Fruit fly (Drosophila melanogaster) whole organism, embryonic: ENCODE data around the gene CG5346.

Experiments used
- Adf1 ChIP-seq: fragments of 200-800 bp; sonication (Bioruptor generic); IDR thresholded peaks from 2 replicates; pipeline ENCODE4 v1.3.6; 2022; ENCODE audit warnings: missing biosample characterization, missing genetic modification characterization
- Asciz ChIP-seq: fragments of 200-800 bp; sonication (Bioruptor generic); optimal IDR thresholded peaks from 2 replicates; lab custom pipeline; 2017; ENCODE audit warnings: missing biosample characterization, mild to moderate bottlenecking, missing genetic modification characterization, missing genetic modification reagents
- Awh ChIP-seq: fragments of 200-800 bp; sonication (Bioruptor generic); IDR thresholded peaks from 2 replicates; pipeline ENCODE4, ENCODE4 v1.3.6; 2022; ENCODE audit warnings: missing biosample characterization, missing genetic modification characterization
- CG10462 ChIP-seq: fragments of 200-800 bp; sonication (Bioruptor generic); optimal IDR thresholded peaks from 2 replicates; lab custom pipeline; 2016; ENCODE audit warnings: missing biosample characterization, missing genetic modification characterization
- CG11456 ChIP-seq: fragments of 200-800 bp; sonication (Bioruptor generic); IDR thresholded peaks from 3 replicates; pipeline ENCODE4 v1.3.6; 2022; ENCODE audit warnings: missing biosample characterization, missing genetic modification characterization
- CG17328 ChIP-seq: fragments of 200-800 bp; sonication (Bioruptor generic); IDR thresholded peaks from 2 replicates; pipeline ENCODE4 v1.3.6; 2022; ENCODE audit warnings: missing biosample characterization, missing genetic modification characterization
- CG17612 ChIP-seq: fragments of 200-800 bp; sonication (Bioruptor generic); IDR thresholded peaks from 2 replicates; pipeline ENCODE4 v1.3.6; 2022; ENCODE audit warnings: missing biosample characterization, missing genetic modification characterization
- CG18619 ChIP-seq: fragments of 200-800 bp; sonication (Bioruptor generic); optimal IDR thresholded peaks from 3 replicates; lab custom pipeline; 2017; ENCODE audit warnings: missing biosample characterization, mild to moderate bottlenecking, missing genetic modification characterization
- CG2889 ChIP-seq: fragments of 200-800 bp; sonication (Bioruptor generic); IDR thresholded peaks from 3 replicates; pipeline ENCODE4 v1.3.6; 2022; ENCODE audit warnings: missing biosample characterization, missing genetic modification characterization
- CG31224 ChIP-seq: fragments of 200-800 bp; sonication (Bioruptor generic); IDR thresholded peaks from 2 replicates; pipeline ENCODE4 v1.3.6; 2022; ENCODE audit warnings: missing biosample characterization, missing genetic modification characterization
- CG31365 ChIP-seq: fragments of 200-800 bp; sonication (Bioruptor generic); optimal IDR thresholded peaks from 2 replicates; lab custom pipeline; 2018; ENCODE audit warnings: missing biosample characterization, mild to moderate bottlenecking, missing genetic modification characterization
- CG32772 ChIP-seq: fragments of 200-800 bp; sonication (Bioruptor generic); IDR thresholded peaks from 2 replicates; pipeline ENCODE4 v1.3.6; 2022; ENCODE audit warnings: missing biosample characterization, missing genetic modification characterization
- CG34224 ChIP-seq: fragments of 200-800 bp; sonication (Bioruptor generic); IDR thresholded peaks from 3 replicates; pipeline ENCODE4 v1.3.6; 2022; ENCODE audit warnings: missing biosample characterization, missing genetic modification characterization; ENCODE audit not compliant: partially characterized antibody
- CG7987 ChIP-seq: fragments of 200-800 bp; sonication (Bioruptor generic); optimal IDR thresholded peaks from 2 replicates; lab custom pipeline; 2018; ENCODE audit warnings: missing biosample characterization, mild to moderate bottlenecking, missing genetic modification characterization, moderate library complexity
- CG8281 ChIP-seq: fragments of 200-800 bp; sonication (Bioruptor generic); optimal IDR thresholded peaks from 2 replicates; lab custom pipeline; 2018; ENCODE audit warnings: missing biosample characterization, mild to moderate bottlenecking, missing genetic modification characterization, moderate library complexity
- CG9609 ChIP-seq: fragments of 200-800 bp; sonication (Bioruptor generic); optimal IDR thresholded peaks from 3 replicates; lab custom pipeline; 2016; ENCODE audit warnings: missing biosample characterization, missing genetic modification characterization
- D ChIP-seq, 2 experiments: fragments of 200-800 bp in 1 of 2; fragments of >200 bp in 1 of 2; sonication (Bioruptor generic) in 1 of 2; optimal IDR thresholded peaks; 2 replicates in 1 of 2; 3 replicates in 1 of 2; lab custom pipeline; 2017; ENCODE audit warnings: mild to moderate bottlenecking in 1 of 2, missing biosample characterization in 1 of 2, missing genetic modification characterization in 1 of 2, missing genetic modification reagents in 1 of 2
- D19B ChIP-seq: fragments of 200-800 bp; sonication (Bioruptor generic); optimal IDR thresholded peaks from 2 replicates; lab custom pipeline; 2017; ENCODE audit warnings: missing biosample characterization, mild to moderate bottlenecking, missing genetic modification characterization
- Deaf1 ChIP-seq: fragments of 200-800 bp; optimal IDR thresholded peaks from 3 replicates; lab custom pipeline; 2019; ENCODE audit warnings: missing biosample characterization, mild to moderate bottlenecking, missing genetic modification characterization, moderate library complexity
- Doc3 ChIP-seq: fragments of 200-800 bp; sonication (Bioruptor generic); IDR thresholded peaks from 3 replicates; pipeline ENCODE4 v1.3.6; 2022; ENCODE audit warnings: missing biosample characterization, missing genetic modification characterization; ENCODE audit not compliant: partially characterized antibody
- Fer1 ChIP-seq: fragments of 200-800 bp; sonication (Bioruptor generic); optimal IDR thresholded peaks from 2 replicates; lab custom pipeline; 2017; ENCODE audit warnings: missing biosample characterization, mild to moderate bottlenecking, missing genetic modification characterization
- Gug ChIP-seq: fragments of 200-800 bp; sonication (Bioruptor generic); IDR thresholded peaks from 4 replicates; pipeline ENCODE4 v1.3.6; 2022; ENCODE audit warnings: missing biosample characterization, missing genetic modification characterization
- Hr78 ChIP-seq, 2 experiments: fragments of 200-800 bp in 1 of 2; fragments of >200 bp in 1 of 2; sonication (Bioruptor generic) in 1 of 2; optimal IDR thresholded peaks; 2 replicates each; lab custom pipeline; 2017 to 2019; ENCODE audit warnings: missing biosample characterization in 2 of 2, missing genetic modification characterization in 2 of 2, mild to moderate bottlenecking in 1 of 2, moderate library complexity in 1 of 2
- MESR4 ChIP-seq: fragments of 200-800 bp; sonication (Bioruptor generic); optimal IDR thresholded peaks from 2 replicates; lab custom pipeline; 2018; ENCODE audit warnings: missing biosample characterization, mild to moderate bottlenecking, missing genetic modification characterization, moderate library complexity
- MTF-1 ChIP-seq: fragments of 200-800 bp; sonication (Bioruptor generic); optimal IDR thresholded peaks from 2 replicates; lab custom pipeline; 2018; ENCODE audit warnings: missing biosample characterization, mild to moderate bottlenecking, missing genetic modification characterization, borderline replicate concordance
- Rfx ChIP-seq: fragments of 200-800 bp; sonication (Bioruptor generic); IDR thresholded peaks from 2 replicates; pipeline ENCODE4 v1.3.6; 2022; ENCODE audit warnings: missing biosample characterization, missing genetic modification characterization
- Sox100B ChIP-seq: fragments of 200-800 bp; sonication (Bioruptor generic); optimal IDR thresholded peaks from 3 replicates; lab custom pipeline; 2018; ENCODE audit warnings: missing biosample characterization, mild to moderate bottlenecking, missing genetic modification characterization
- Spps ChIP-seq: fragments of 200-800 bp; sonication (Bioruptor generic); optimal IDR thresholded peaks from 2 replicates; lab custom pipeline; 2018; ENCODE audit warnings: missing biosample characterization, mild to moderate bottlenecking, missing genetic modification characterization
- bowl ChIP-seq: fragments of 200-800 bp; sonication (Bioruptor generic); IDR thresholded peaks from 2 replicates; pipeline ENCODE4 v1.3.6; 2022; ENCODE audit warnings: missing biosample characterization, missing genetic modification characterization
- danr ChIP-seq: fragments of 200-800 bp; sonication (Bioruptor generic); IDR thresholded peaks from 2 replicates; pipeline ENCODE4 v1.3.6; 2022; ENCODE audit warnings: missing biosample characterization, missing genetic modification characterization
- dati ChIP-seq: fragments of 200-800 bp; sonication (Bioruptor generic); IDR thresholded peaks from 2 replicates; pipeline ENCODE4 v1.3.6; 2022; ENCODE audit warnings: missing biosample characterization, missing genetic modification characterization
- dmrt99B ChIP-seq: fragments of 200-800 bp; sonication (Bioruptor generic); optimal IDR thresholded peaks from 2 replicates; lab custom pipeline; 2018; ENCODE audit warnings: missing biosample characterization, mild to moderate bottlenecking, missing genetic modification characterization, moderate library complexity
- fd3F ChIP-seq: fragments of 200-800 bp; sonication (Bioruptor generic); optimal IDR thresholded peaks from 2 replicates; lab custom pipeline; 2018; ENCODE audit warnings: missing biosample characterization, mild to moderate bottlenecking, missing genetic modification characterization, moderate library complexity
- hbn ChIP-seq: fragments of 200-800 bp; sonication (Bioruptor generic); IDR thresholded peaks from 2 replicates; pipeline ENCODE4 v1.3.6; 2022; ENCODE audit warnings: missing biosample characterization, missing genetic modification characterization; ENCODE audit not compliant: partially characterized antibody
- ind ChIP-seq: fragments of 200-800 bp; sonication (Bioruptor generic); optimal IDR thresholded peaks from 3 replicates; lab custom pipeline; 2016; ENCODE audit warnings: missing biosample characterization, missing genetic modification characterization
- ken ChIP-seq: fragments of 200-800 bp; sonication (Bioruptor generic); IDR thresholded peaks from 3 replicates; pipeline ENCODE4 v1.3.6; 2022; ENCODE audit warnings: missing biosample characterization, missing genetic modification characterization
- knrl ChIP-seq: fragments of 200-800 bp; sonication (Bioruptor generic); IDR thresholded peaks from 3 replicates; pipeline ENCODE4 v1.3.6; 2022; ENCODE audit warnings: missing biosample characterization, missing genetic modification characterization; ENCODE audit not compliant: partially characterized antibody
- p53 ChIP-seq: fragments of 200-800 bp; sonication (Bioruptor generic); optimal IDR thresholded peaks from 2 replicates; lab custom pipeline; 2016; ENCODE audit warnings: missing biosample characterization, missing genetic modification characterization
- phol ChIP-seq: fragments of 200-800 bp; sonication (Bioruptor generic); optimal IDR thresholded peaks from 3 replicates; lab custom pipeline; 2018; ENCODE audit warnings: missing biosample characterization, mild to moderate bottlenecking, missing genetic modification characterization, moderate library complexity
- row ChIP-seq: fragments of 200-800 bp; sonication (Bioruptor generic); IDR thresholded peaks from 3 replicates; pipeline ENCODE4 v1.3.6; 2022; ENCODE audit warnings: missing biosample characterization, missing genetic modification characterization
- run ChIP-seq: fragments of 200-800 bp; sonication (Bioruptor generic); optimal IDR thresholded peaks from 3 replicates; lab custom pipeline; 2018; ENCODE audit warnings: missing biosample characterization, mild to moderate bottlenecking, missing genetic modification characterization
- sim ChIP-seq: fragments of 200-800 bp; sonication (Bioruptor generic); IDR thresholded peaks from 2 replicates; pipeline ENCODE4 v1.3.6; 2022; ENCODE audit warnings: missing biosample characterization, missing genetic modification characterization
- sisA ChIP-seq: fragments of 200-800 bp; sonication (Bioruptor generic); IDR thresholded peaks from 2 replicates; pipeline ENCODE4 v1.3.6; 2022; ENCODE audit warnings: missing biosample characterization, missing genetic modification characterization
- sna ChIP-seq: fragments of 200-800 bp; sonication (Bioruptor generic); IDR thresholded peaks from 2 replicates; pipeline ENCODE4 v1.3.6; 2022; ENCODE audit warnings: missing biosample characterization, missing genetic modification characterization; ENCODE audit not compliant: partially characterized antibody
- sr ChIP-seq: fragments of 200-800 bp; sonication (Bioruptor generic); IDR thresholded peaks from 3 replicates; pipeline ENCODE4 v1.3.6; 2022; ENCODE audit warnings: missing biosample characterization, missing genetic modification characterization
- stwl ChIP-seq: fragments of 200-800 bp; sonication (Bioruptor generic); optimal IDR thresholded peaks from 3 replicates; lab custom pipeline; 2018; ENCODE audit warnings: missing biosample characterization, mild to moderate bottlenecking, missing genetic modification characterization, moderate library complexity
- tin ChIP-seq: fragments of 200-800 bp; sonication (Bioruptor generic); optimal IDR thresholded peaks from 3 replicates; lab custom pipeline; 2016; ENCODE audit warnings: missing biosample characterization, missing genetic modification characterization
- unpg ChIP-seq: fragments of 200-800 bp; sonication (Bioruptor generic); optimal IDR thresholded peaks from 3 replicates; lab custom pipeline; 2018; ENCODE audit warnings: missing biosample characterization, mild to moderate bottlenecking, missing genetic modification characterization, moderate library complexity

Gene CG5346

DNA sequence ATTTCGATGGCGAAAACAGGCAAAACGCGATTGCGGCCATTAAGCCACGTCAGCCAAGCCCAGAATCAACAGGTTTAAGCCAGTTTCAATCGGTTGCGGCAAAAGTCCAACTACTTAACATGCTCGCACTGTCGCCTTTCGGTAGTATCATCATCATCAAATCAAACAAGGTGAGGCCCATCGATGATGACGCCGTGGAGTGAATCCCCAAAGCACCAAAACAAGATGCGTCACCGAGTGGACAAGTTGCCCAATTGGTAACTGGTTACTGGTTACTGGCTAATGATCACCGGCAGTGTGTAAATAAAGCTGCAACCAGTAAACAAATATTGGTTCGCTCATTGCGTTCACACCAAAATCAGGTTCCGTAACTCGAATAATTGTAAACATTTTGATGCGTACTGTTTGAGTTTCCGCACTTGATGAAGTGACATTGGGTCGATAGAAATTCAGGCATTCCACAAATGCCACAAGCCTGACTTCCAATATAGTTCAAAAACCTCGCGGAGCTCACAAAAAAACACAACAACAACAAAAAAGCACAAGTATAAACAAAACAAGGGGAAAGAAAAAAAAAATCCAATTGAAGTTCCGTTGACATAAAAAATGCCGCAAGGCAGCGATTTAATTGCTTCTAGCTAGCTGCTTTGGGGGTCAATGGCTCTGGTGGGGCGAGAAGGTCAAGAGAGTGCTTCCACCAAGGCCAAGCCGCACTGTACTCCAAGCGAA is 4.0 kb downstream of the CG5346 start (continued):
- 0 out of 3 replicates have a peak, but pooled peaks have one; percentile 10 for TF ChIP-seq CG34224 (GFP tag; lab: Robert Waterston, UW)
- TF ChIP-seq p53, result no peak
- TF ChIP-seq D19B (GFP tag; lab: Kevin White, UChicago), result no peak
- TF ChIP-seq CG32772, result no peak
- TF ChIP-seq sisA (GFP tag; lab: Robert Waterston, UW), result no peak
- no peak for TF ChIP-seq CG2889 (GFP tag; lab: Robert Waterston, UW)
- 0 out of 2 replicates have a peak, but pooled peaks have one; percentile 32 for TF ChIP-seq CG31224 (GFP tag; lab: Robert Waterston, UW)
- TF ChIP-seq bowl (GFP tag; lab: Robert Waterston, UW), result no peak
- TF ChIP-seq Deaf1 (tag; lab: Kevin White, UChicago), result no peak
- peak; percentile 74 for TF ChIP-seq Fer1
- TF ChIP-seq CG8281, result peak; percentile 60
- peak; percentile 60 for TF ChIP-seq CG31365
- no peak for TF ChIP-seq Gug
- peak; percentile 3 for TF ChIP-seq CG9609 (GFP tag; lab: Kevin White, UChicago)
- TF ChIP-seq knrl, result no peak
- TF ChIP-seq Sox100B, result peak; percentile 83
- TF ChIP-seq stwl (tag; lab: Kevin White, UChicago), result no peak
- no peak for TF ChIP-seq phol
- no peak for TF ChIP-seq Doc3
- peak; percentile 2 for TF ChIP-seq MESR4
- TF ChIP-seq sr (GFP tag; lab: Robert Waterston, UW), result no peak
- TF ChIP-seq CG10462 (GFP tag; lab: Kevin White, UChicago), result peak; percentile 18
- TF ChIP-seq run, result peak; percentile 59
- TF ChIP-seq CG7987, result peak; percentile 74
- TF ChIP-seq Awh, result peak; percentile 85
- TF ChIP-seq Spps (tag; lab: Kevin White, UChicago), result peak; percentile 42
- TF ChIP-seq ken, result no peak
- 0 out of 2 replicates have a peak, but pooled peaks have one; percentile 25 for TF ChIP-seq sim (GFP tag; lab: Robert Waterston, UW)
- 0 out of 2 replicates have a peak, but pooled peaks have one; percentile 14 for TF ChIP-seq CG17328
- TF ChIP-seq Adf1, result no peak
- peak; percentile 35; the same call in 1 of the 2 replicates for TF ChIP-seq danr (GFP tag; lab: Robert Waterston, UW)
- peak; percentile 91 for TF ChIP-seq Asciz (GFP tag; lab: Kevin White, UChicago)
- no peak for TF ChIP-seq hbn (GFP tag; lab: Robert Waterston, UW)
- TF ChIP-seq tin (GFP tag; lab: Kevin White, UChicago), result peak; percentile 31
- peak; percentile 36; the same call in 1 of the 2 replicates for TF ChIP-seq Rfx
- TF ChIP-seq dati (GFP tag; lab: Robert Waterston, UW), result no peak
- peak; percentile 52 for TF ChIP-seq unpg (GFP tag; lab: Kevin White, UChicago)
- TF ChIP-seq dmrt99B (tag; lab: Kevin White, UChicago), result peak; percentile 69
- TF ChIP-seq fd3F (GFP tag; lab: Kevin White, UChicago), result peak; percentile 43
- TF ChIP-seq CG17612 (GFP tag; lab: Robert Waterston, UW), result no peak
- TF ChIP-seq D (optimal IDR thresholded peaks at IDR 0.05; lab: Kevin White, UChicago), result no peak
- peak; percentile 51 for TF ChIP-seq D (GFP tag; optimal IDR thresholded peaks at IDR 0.05; lab: Kevin White, UChicago)
- peak in 1 of 2 experiments; percentile 92 for TF ChIP-seq Hr78 (GFP tag; optimal IDR thresholded peaks at IDR 0.05; lab: Kevin White, UChicago)
- no peak for TF ChIP-seq sna (GFP tag; lab: Robert Waterston, UW)
- TF ChIP-seq ind, result no peak
- TF ChIP-seq CG11456 (GFP tag; lab: Robert Waterston, UW), result peak; percentile 6; the same call in 1 of the 3 replicates
- no peak for TF ChIP-seq row (GFP tag; lab: Robert Waterston, UW)
- TF ChIP-seq MTF-1 (GFP tag; lab: Kevin White, UChicago), result peak; percentile 81
- peak; percentile 61 for TF ChIP-seq CG18619 (GFP tag; lab: Kevin White, UChicago)
